Fruit fly (Drosophila melanogaster): ENCODE measurements around the gene Pex14.

- TF ChIP-seq psq (optimal IDR thresholded peaks at IDR 0.05) (no peak), Sin3A (optimal IDR thresholded peaks at IDR 0.05) (no peak), Myc (optimal IDR thresholded peaks at IDR 0.05) (no peak), h (optimal IDR thresholded peaks at IDR 0.05) (no peak), insv (optimal IDR thresholded peaks at IDR 0.05) (no peak), ttk (optimal IDR thresholded peaks at IDR 0.05) (no peak)
These were observed 18.2 kb downstream of the Pex14 start for dm6 chr3L:20796757-20797156.

Measured in Kc167 (cell line).